Worm (Caenorhabditis elegans): ENCODE data around the gene ugt-36.

DNA sequence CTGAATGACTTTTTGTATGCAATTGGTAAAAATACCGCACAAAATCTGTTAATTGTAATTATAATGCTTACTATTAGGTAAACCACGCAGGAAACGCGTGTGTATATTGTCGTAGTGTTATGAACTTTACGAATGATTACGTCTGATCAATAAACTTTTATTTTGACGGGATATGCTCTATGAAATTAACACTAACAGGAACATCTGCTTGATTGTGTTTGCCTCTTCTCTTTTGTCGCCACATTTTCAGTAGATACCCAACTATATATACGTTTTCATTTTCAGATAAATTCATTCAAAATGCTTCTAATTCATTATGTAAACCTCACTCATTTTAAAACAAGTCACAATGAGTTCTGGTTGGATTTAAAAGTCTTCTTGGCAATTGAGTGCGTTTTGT lies 34.6 kb upstream of the ugt-36 start, which contains the start of gene sre-10:
- no peak for TF ChIP-seq pqm-1 (tag; optimal IDR thresholded peaks at IDR 0.05)
- no peak for TF ChIP-seq ztf-16 (tag; optimal IDR thresholded peaks at IDR 0.05)
- no peak for TF ChIP-seq unc-55 (GFP tag; optimal IDR thresholded peaks at IDR 0.05)
